Worm (Caenorhabditis elegans) whole organism, L4 larva: Measurements from ENCODE around the gene lhpp-1.

Experiments used
- aha-1 ChIP-seq: fragments of 150-350 bp; peaks from one replicate; lab custom pipeline; 2014; ENCODE audit warnings: missing biosample characterization, missing genetic modification characterization
- ama-1 ChIP-seq: fragments of 150-350 bp; optimal IDR thresholded peaks from 2 replicates; lab custom pipeline; 2014; ENCODE audit warnings: inconsistent platforms, mixed read lengths
- attf-4 ChIP-seq: sonication (generic microtip); optimal IDR thresholded peaks from 3 replicates; lab custom pipeline; 2017; ENCODE audit warnings: missing biosample characterization, missing genetic modification characterization
- egl-27 ChIP-seq: sonication (generic microtip); optimal IDR thresholded peaks from 3 replicates; lab custom pipeline; 2017; ENCODE audit warnings: missing biosample characterization, missing genetic modification reagents, missing genetic modification characterization
- lin-39 ChIP-seq: fragments of 150-350 bp; optimal IDR thresholded peaks from 2 replicates; lab custom pipeline; 2014; ENCODE audit warnings: missing biosample characterization, missing genetic modification reagents, missing genetic modification characterization
- nhr-11 ChIP-seq: fragments of 150-350 bp; optimal IDR thresholded peaks from 2 replicates; lab custom pipeline; 2014; ENCODE audit warnings: missing biosample characterization, missing genetic modification characterization
- nhr-77 ChIP-seq: fragments of 150-350 bp; optimal IDR thresholded peaks from 2 replicates; lab custom pipeline; 2014; ENCODE audit warnings: missing biosample characterization, missing genetic modification characterization
- snpc-4 ChIP-seq: fragments of 150-350 bp; optimal IDR thresholded peaks from 2 replicates; lab custom pipeline; 2014; ENCODE audit warnings: missing biosample characterization, missing genetic modification characterization
- spr-3 ChIP-seq: fragments of 200-800 bp; sonication (Bioruptor generic); optimal IDR thresholded peaks from 2 replicates; lab custom pipeline; 2018; ENCODE audit warnings: mild to moderate bottlenecking, missing genetic modification characterization, missing compliant biosample characterization
- unc-62 ChIP-seq, 3 experiments: fragments of 150-350 bp in 1 of 3; sonication (generic microtip); optimal IDR thresholded peaks in 2 of 3; peaks in 1 of 3; 1 replicate in 1 of 3; 2 replicates in 2 of 3; lab custom pipeline; 2014 to 2017; ENCODE audit warnings: missing biosample characterization in 3 of 3, missing genetic modification characterization in 3 of 3, missing genetic modification reagents in 3 of 3, missing genotype in 1 of 3
- ztf-11 ChIP-seq: fragments of 150-350 bp; optimal IDR thresholded peaks from 2 replicates; lab custom pipeline; 2014; ENCODE audit warnings: missing biosample characterization, missing genetic modification characterization

DNA sequence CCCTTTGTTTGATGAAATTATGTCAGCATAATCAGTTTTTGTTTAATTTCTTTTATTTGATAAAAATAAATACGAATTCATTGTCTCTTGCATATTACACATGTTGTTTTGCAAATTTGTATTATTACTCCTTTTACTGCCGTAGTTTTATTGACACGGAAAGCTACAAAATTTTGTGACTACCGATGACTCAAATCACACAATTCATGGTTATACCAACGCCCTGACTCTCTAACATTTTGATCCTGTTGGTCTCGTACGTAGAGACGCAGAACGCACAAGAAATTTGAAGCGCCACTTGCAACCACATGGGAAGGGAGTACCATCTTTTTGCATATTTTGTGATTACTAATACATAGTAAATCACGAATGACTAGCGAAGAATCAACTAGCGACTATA lies 15.7 kb downstream of the lhpp-1 start, which contains the start of gene nhr-207:
- TF ChIP-seq ama-1 (lab: Kevin White, UChicago) (no peak), snpc-4 (no peak), nhr-77 (tag; lab: Kevin White, UChicago) (peak; percentile 20), ztf-11 (no peak), egl-27 (tag; lab: Kevin White, UChicago) (no peak), lin-39 (tag; lab: Kevin White, UChicago) (no peak), nhr-11 (no peak), attf-4 (no peak), spr-3 (GFP tag; lab: Kevin White, UChicago) (no peak), unc-62 (GFP tag; optimal IDR thresholded peaks at IDR 0.05 in 1 of 2; lab: Kevin White, UChicago) (no peak), unc-62 (tag; optimal IDR thresholded peaks at IDR 0.05; lab: Kevin White, UChicago) (no peak), aha-1 (no peak)
